Worm (Caenorhabditis elegans): ENCODE data around the gene fbxa-7.

DNA sequence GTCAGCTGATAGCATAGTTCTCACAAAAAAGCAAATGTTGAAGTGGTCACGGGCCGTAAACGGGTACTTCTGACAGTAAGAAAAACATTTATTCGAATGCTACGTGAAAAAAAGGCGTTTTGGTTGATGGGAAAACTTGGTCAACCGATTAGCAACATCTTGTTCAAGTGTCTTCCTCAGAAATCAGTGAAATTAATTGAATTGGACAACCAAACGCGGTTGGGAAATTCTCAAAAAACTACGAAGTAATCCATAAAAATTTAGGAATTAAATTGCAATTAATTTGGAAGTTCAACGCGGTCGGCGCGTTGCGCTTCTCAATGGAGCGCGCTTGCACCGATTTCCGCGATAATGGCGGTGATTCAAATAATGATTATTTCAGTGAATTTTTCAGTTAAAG lies 8.1 kb upstream of the fbxa-7 start:
- TF ChIP-seq unc-39 (tag; optimal IDR thresholded peaks at IDR 0.05) = no peak
- TF ChIP-seq ztf-11 (tag; optimal IDR thresholded peaks at IDR 0.05) = no peak

Data from whole organism, L2 larva.